Worm (Caenorhabditis elegans): ENCODE measurements around the gene F59D6.1.

DNA sequence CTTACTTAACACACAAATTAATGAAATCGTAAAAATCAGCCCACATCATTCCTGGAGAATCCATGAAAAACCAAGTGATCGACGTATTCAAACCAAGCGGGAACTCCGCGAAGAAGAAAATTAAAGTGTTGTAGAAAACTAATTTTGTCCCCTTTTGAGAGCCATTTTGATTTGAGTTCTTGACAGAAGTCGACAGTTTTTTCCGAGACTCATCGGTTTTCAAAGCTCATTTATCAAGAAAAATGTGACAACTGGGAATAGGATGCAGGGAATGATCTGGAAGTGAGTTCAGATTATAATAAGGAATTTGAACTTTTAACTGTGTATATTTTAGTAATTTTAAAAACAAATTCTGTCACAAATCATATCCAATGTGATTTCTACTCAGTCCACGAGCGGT is 33.5 kb upstream of the F59D6.1 start, which contains the start of gene srw-135:
- TF ChIP-seq W03F9.2 (tag; optimal IDR thresholded peaks at IDR 0.05) (no peak), him-1 (tag; optimal IDR thresholded peaks at IDR 0.05) (no peak)

All from whole organism, L4/young adult.